Fruit fly (Drosophila melanogaster) whole organism, embryonic: Measurements from ENCODE around the gene CG4004.

ENCODE experiments used
- Adf1 ChIP-seq: fragments of 200-800 bp; sonication (Bioruptor generic); IDR thresholded peaks from 2 replicates; pipeline ENCODE4 v1.3.6; 2022; ENCODE audit warnings: missing biosample characterization, missing genetic modification characterization
- CG1024 ChIP-seq: fragments of 200-800 bp; sonication (Bioruptor generic); IDR thresholded peaks from 2 replicates; pipeline ENCODE4 v1.3.6; 2022; ENCODE audit warnings: missing biosample characterization, missing genetic modification characterization
- CG10462 ChIP-seq: fragments of 200-800 bp; sonication (Bioruptor generic); optimal IDR thresholded peaks from 2 replicates; lab custom pipeline; 2016; ENCODE audit warnings: missing biosample characterization, missing genetic modification characterization
- CG10543 ChIP-seq: fragments of 200-800 bp; sonication (Bioruptor generic); optimal IDR thresholded peaks from 3 replicates; lab custom pipeline; 2017; ENCODE audit warnings: missing biosample characterization, mild to moderate bottlenecking, missing genetic modification characterization, moderate library complexity
- CG11247 ChIP-seq: fragments of 200-800 bp; sonication (Bioruptor generic); IDR thresholded peaks from 2 replicates; pipeline ENCODE4 v1.3.6; 2022; ENCODE audit warnings: missing biosample characterization, missing genetic modification characterization
- CG11504 ChIP-seq: fragments of 200-800 bp; sonication (Bioruptor generic); optimal IDR thresholded peaks from 3 replicates; lab custom pipeline; 2019; ENCODE audit warnings: missing biosample characterization, mild to moderate bottlenecking, missing genetic modification characterization, moderate library complexity
- CG11696 ChIP-seq: fragments of 200-800 bp; sonication (Bioruptor generic); IDR thresholded peaks from 2 replicates; pipeline ENCODE4 v1.3.6; 2022; ENCODE audit warnings: missing biosample characterization, missing genetic modification characterization
- CG12155 ChIP-seq: fragments of 200-800 bp; sonication (Bioruptor generic); optimal IDR thresholded peaks from 3 replicates; lab custom pipeline; 2016; ENCODE audit warnings: missing biosample characterization, missing genetic modification characterization
- CG12236 ChIP-seq: fragments of 200-800 bp; sonication (Bioruptor generic); optimal IDR thresholded peaks from 2 replicates; lab custom pipeline; 2016; ENCODE audit warnings: missing biosample characterization, missing genetic modification characterization
- CG1529 ChIP-seq: fragments of 200-800 bp; sonication (Bioruptor generic); optimal IDR thresholded peaks from 3 replicates; lab custom pipeline; 2018; ENCODE audit warnings: missing biosample characterization, missing genetic modification characterization
- CG15696 ChIP-seq: fragments of 200-800 bp; sonication (Bioruptor generic); optimal IDR thresholded peaks from 2 replicates; lab custom pipeline; 2019; ENCODE audit warnings: missing biosample characterization, mild to moderate bottlenecking, missing genetic modification characterization, moderate library complexity
- CG1602 ChIP-seq: fragments of 200-800 bp; sonication (Bioruptor generic); optimal IDR thresholded peaks from 3 replicates; lab custom pipeline; 2016; ENCODE audit warnings: missing biosample characterization, missing genetic modification characterization
- CG17802 ChIP-seq: fragments of 200-800 bp; sonication (Bioruptor generic); optimal IDR thresholded peaks from 2 replicates; lab custom pipeline; 2018; ENCODE audit warnings: missing biosample characterization, mild to moderate bottlenecking, missing genetic modification characterization, moderate library complexity
- CG2875 ChIP-seq: fragments of 200-800 bp; sonication (Bioruptor generic); optimal IDR thresholded peaks from 2 replicates; lab custom pipeline; 2017; ENCODE audit warnings: missing biosample characterization, mild to moderate bottlenecking, missing genetic modification characterization, missing genetic modification reagents
- CG31224 ChIP-seq: fragments of 200-800 bp; sonication (Bioruptor generic); IDR thresholded peaks from 2 replicates; pipeline ENCODE4 v1.3.6; 2022; ENCODE audit warnings: missing biosample characterization, missing genetic modification characterization
- CG31388 ChIP-seq: fragments of 200-800 bp; sonication (Bioruptor generic); optimal IDR thresholded peaks from 2 replicates; lab custom pipeline; 2016; ENCODE audit warnings: missing biosample characterization, missing genetic modification characterization
- CG3726 ChIP-seq: fragments of 200-800 bp; sonication (Bioruptor generic); IDR thresholded peaks from 3 replicates; pipeline ENCODE4, ENCODE4 v1.3.6; 2022; ENCODE audit warnings: missing biosample characterization, missing genetic modification characterization
- CG3847 ChIP-seq: fragments of 200-800 bp; sonication (Bioruptor generic); IDR thresholded peaks from 2 replicates; pipeline ENCODE4 v1.3.6; 2022; ENCODE audit warnings: missing biosample characterization, missing genetic modification characterization
- CG4707 ChIP-seq: fragments of 200-800 bp; sonication (Bioruptor generic); optimal IDR thresholded peaks from 2 replicates; lab custom pipeline; 2018; ENCODE audit warnings: missing biosample characterization, mild to moderate bottlenecking, missing genetic modification characterization, moderate library complexity
- CG8281 ChIP-seq: fragments of 200-800 bp; sonication (Bioruptor generic); optimal IDR thresholded peaks from 2 replicates; lab custom pipeline; 2018; ENCODE audit warnings: missing biosample characterization, mild to moderate bottlenecking, missing genetic modification characterization, moderate library complexity
- CG8924 ChIP-seq: fragments of 200-800 bp; optimal IDR thresholded peaks from 3 replicates; lab custom pipeline; 2019; ENCODE audit warnings: missing biosample characterization, mild to moderate bottlenecking, missing genetic modification characterization, moderate library complexity
- CkIIα-i1 ChIP-seq: fragments of 200-800 bp; sonication (Bioruptor generic); IDR thresholded peaks from 2 replicates; pipeline ENCODE4 v1.3.6; 2022; ENCODE audit warnings: missing biosample characterization, missing genetic modification characterization
- D19A ChIP-seq: fragments of 200-800 bp; optimal IDR thresholded peaks from 3 replicates; lab custom pipeline; 2019; ENCODE audit warnings: missing biosample characterization, mild to moderate bottlenecking, missing genetic modification characterization, moderate library complexity
- D19B ChIP-seq: fragments of 200-800 bp; sonication (Bioruptor generic); optimal IDR thresholded peaks from 2 replicates; lab custom pipeline; 2017; ENCODE audit warnings: missing biosample characterization, mild to moderate bottlenecking, missing genetic modification characterization
- Dip2 ChIP-seq: fragments of 200-800 bp; sonication (Bioruptor generic); IDR thresholded peaks from 2 replicates; pipeline ENCODE4 v1.3.6; 2022; ENCODE audit warnings: missing biosample characterization, missing genetic modification characterization
- Eip74EF ChIP-seq, 2 experiments: fragments of 200-800 bp in 1 of 2; fragments of >200 bp in 1 of 2; sonication (Bioruptor generic) in 1 of 2; optimal IDR thresholded peaks; 2 replicates each; lab custom pipeline; 2017 to 2019; ENCODE audit warnings: missing biosample characterization in 2 of 2, missing genetic modification characterization in 2 of 2, mild to moderate bottlenecking in 1 of 2, moderate library complexity in 1 of 2
- Ets65A ChIP-seq: fragments of 200-800 bp; sonication (Bioruptor generic); peaks from one replicate; lab custom pipeline; 2016; ENCODE audit warnings: missing biosample characterization, missing genetic modification characterization
- H15 ChIP-seq: fragments of 200-800 bp; sonication (Bioruptor generic); IDR thresholded peaks from 3 replicates; pipeline ENCODE4 v1.3.6; 2022; ENCODE audit warnings: missing biosample characterization, missing genetic modification characterization
- HLH4C ChIP-seq: fragments of 200-800 bp; sonication (Bioruptor generic); IDR thresholded peaks from 3 replicates; pipeline ENCODE4 v1.3.6; 2022; ENCODE audit warnings: missing biosample characterization, missing genetic modification characterization; ENCODE audit not compliant: partially characterized antibody
- Hr39 ChIP-seq: fragments of >200 bp; optimal IDR thresholded peaks from 2 replicates; lab custom pipeline; 2017
- Lim3 ChIP-seq: fragments of 200-800 bp; sonication (Bioruptor generic); IDR thresholded peaks from 2 replicates; pipeline ENCODE4 v1.3.6; 2022; ENCODE audit warnings: missing biosample characterization, missing genetic modification characterization
- Mrtf ChIP-seq: fragments of 200-800 bp; sonication (Bioruptor generic); IDR thresholded peaks from 3 replicates; pipeline ENCODE4 v1.3.6; 2022; ENCODE audit warnings: missing biosample characterization, missing genetic modification characterization
- Side ChIP-seq: fragments of 200-800 bp; sonication (Bioruptor generic); optimal IDR thresholded peaks from 2 replicates; lab custom pipeline; 2016; ENCODE audit warnings: missing biosample characterization, missing genetic modification characterization
- Sox102F ChIP-seq: fragments of 200-800 bp; sonication (Bioruptor generic); optimal IDR thresholded peaks from 2 replicates; lab custom pipeline; 2018; ENCODE audit warnings: missing biosample characterization, mild to moderate bottlenecking, missing genetic modification characterization, moderate library complexity
- bowl ChIP-seq: fragments of 200-800 bp; sonication (Bioruptor generic); IDR thresholded peaks from 2 replicates; pipeline ENCODE4 v1.3.6; 2022; ENCODE audit warnings: missing biosample characterization, missing genetic modification characterization
- cato ChIP-seq: fragments of 200-800 bp; sonication (Bioruptor generic); optimal IDR thresholded peaks from 2 replicates; lab custom pipeline; 2016; ENCODE audit warnings: missing biosample characterization, missing genetic modification characterization, borderline replicate concordance
- grau ChIP-seq: fragments of 200-800 bp; optimal IDR thresholded peaks from 3 replicates; lab custom pipeline; 2019; ENCODE audit warnings: missing biosample characterization, mild to moderate bottlenecking, missing genetic modification characterization, moderate library complexity
- gt ChIP-seq: fragments of 200-800 bp; sonication (Bioruptor generic); IDR thresholded peaks from 2 replicates; pipeline ENCODE4 v1.3.6; 2022; ENCODE audit warnings: missing biosample characterization, missing genetic modification characterization
- hb ChIP-seq: fragments of 200-800 bp; sonication (Bioruptor generic); IDR thresholded peaks from 3 replicates; pipeline ENCODE4 v1.3.6; 2022; ENCODE audit warnings: missing biosample characterization, missing genetic modification characterization; ENCODE audit not compliant: partially characterized antibody
- hth ChIP-seq: fragments of >200 bp; optimal IDR thresholded peaks from 2 replicates; lab custom pipeline; 2017; ENCODE audit warnings: inconsistent platforms
- klu ChIP-seq: fragments of 200-800 bp; sonication (Bioruptor generic); IDR thresholded peaks from 2 replicates; pipeline ENCODE4 v1.3.6; 2022; ENCODE audit warnings: missing biosample characterization, missing genetic modification characterization
- kni ChIP-seq: fragments of 200-800 bp; sonication (Bioruptor generic); optimal IDR thresholded peaks from 3 replicates; lab custom pipeline; 2017; ENCODE audit warnings: mild to moderate bottlenecking, missing biosample characterization, missing genetic modification reagents, missing genetic modification characterization
- lov ChIP-seq, 2 experiments: fragments of 200-800 bp in 1 of 2; fragments of >200 bp in 1 of 2; sonication (Bioruptor generic) in 1 of 2; IDR thresholded peaks in 1 of 2; optimal IDR thresholded peaks in 1 of 2; 2 replicates in 1 of 2; 3 replicates in 1 of 2; pipeline versions ENCODE4 v1.3.6 to Lab custom; 2017 to 2022; ENCODE audit warnings: missing biosample characterization in 1 of 2, missing genetic modification characterization in 1 of 2
- ranshi ChIP-seq: fragments of 200-800 bp; sonication (Bioruptor generic); IDR thresholded peaks from 2 replicates; pipeline ENCODE4 v1.3.6; 2022; ENCODE audit warnings: missing biosample characterization, missing genetic modification characterization
- shn ChIP-seq: fragments of 200-800 bp; sonication (Bioruptor generic); optimal IDR thresholded peaks from 3 replicates; lab custom pipeline; 2016; ENCODE audit warnings: missing biosample characterization, missing genetic modification characterization
- so ChIP-seq: fragments of 200-800 bp; sonication (Bioruptor generic); IDR thresholded peaks from 3 replicates; pipeline ENCODE4 v1.3.6; 2022; ENCODE audit warnings: missing biosample characterization, missing genetic modification characterization
- tgo ChIP-seq: fragments of 200-800 bp; sonication (Bioruptor generic); IDR thresholded peaks from 3 replicates; pipeline ENCODE4 v1.3.6; 2022; ENCODE audit warnings: missing biosample characterization, missing genetic modification characterization
- tin ChIP-seq: fragments of 200-800 bp; sonication (Bioruptor generic); optimal IDR thresholded peaks from 3 replicates; lab custom pipeline; 2016; ENCODE audit warnings: missing biosample characterization, missing genetic modification characterization
- tna ChIP-seq: fragments of 200-800 bp; sonication (Bioruptor generic); IDR thresholded peaks from 2 replicates; pipeline ENCODE4 v1.3.6; 2022; ENCODE audit warnings: missing biosample characterization, missing genetic modification characterization; ENCODE audit not compliant: partially characterized antibody
- tx ChIP-seq: fragments of 200-800 bp; sonication (Bioruptor generic); optimal IDR thresholded peaks from 2 replicates; lab custom pipeline; 2016; ENCODE audit warnings: missing biosample characterization, missing genetic modification characterization
- zf30C ChIP-seq: fragments of 200-800 bp; sonication (Bioruptor generic); optimal IDR thresholded peaks from 3 replicates; lab custom pipeline; 2018; ENCODE audit warnings: missing biosample characterization, mild to moderate bottlenecking, missing genetic modification characterization

CG4004 gene

dm6 chrX:12753602-12754347 lies 9.8 kb downstream of the CG4004 start (continued):
- TF ChIP-seq Sox102F (GFP tag; lab: Kevin White, UChicago) = no peak
- TF ChIP-seq Side = no peak
- peak; percentile 57; the same call in 1 of the 3 replicates for TF ChIP-seq so (GFP tag; lab: Robert Waterston, UW)
- no peak for TF ChIP-seq CG10462 (GFP tag; lab: Kevin White, UChicago)
- TF ChIP-seq CG8281 (tag; lab: Kevin White, UChicago) = no peak
- TF ChIP-seq CG1602 (GFP tag; lab: Kevin White, UChicago) = no peak
- TF ChIP-seq Lim3 = no peak
- no peak for TF ChIP-seq CG12155
- no peak for TF ChIP-seq tx
- TF ChIP-seq tna (GFP tag; lab: Robert Waterston, UW) = no peak
- no peak for TF ChIP-seq grau (tag; lab: Kevin White, UChicago)
- no peak for TF ChIP-seq Ets65A (GFP tag; lab: Kevin White, UChicago)
- TF ChIP-seq CG17802 = no peak
- TF ChIP-seq hb (GFP tag; lab: Robert Waterston, UW) = no peak
- no peak for TF ChIP-seq CG8924 (tag; lab: Kevin White, UChicago)
- no peak for TF ChIP-seq CG1529
- no peak for TF ChIP-seq Mrtf (GFP tag; lab: Robert Waterston, UW)
- no peak for TF ChIP-seq CG4707 (GFP tag; lab: Kevin White, UChicago)
- no peak for TF ChIP-seq D19A (tag; lab: Kevin White, UChicago)
- TF ChIP-seq hth (lab: Kevin White, UChicago) = no peak
- TF ChIP-seq Hr39 (lab: Kevin White, UChicago) = no peak
- no peak for TF ChIP-seq CG12236 (GFP tag; lab: Kevin White, UChicago)
- no peak for TF ChIP-seq D19B
- 0 out of 2 replicates have a peak, but pooled peaks have one; percentile 8 for TF ChIP-seq ranshi (GFP tag; lab: Robert Waterston, UW)
- TF ChIP-seq zf30C (GFP tag; lab: Kevin White, UChicago) = no peak
- TF ChIP-seq klu (GFP tag; lab: Robert Waterston, UW) = peak; percentile 30; the same call in 1 of the 2 replicates
- no peak for TF ChIP-seq shn (GFP tag; lab: Kevin White, UChicago)
- no peak for TF ChIP-seq tgo (GFP tag; lab: Robert Waterston, UW)
- no peak for TF ChIP-seq tin (GFP tag; lab: Kevin White, UChicago)
- no peak for TF ChIP-seq CG11504 (tag; lab: Kevin White, UChicago)
- no peak for TF ChIP-seq CG3726
- TF ChIP-seq bowl (GFP tag; lab: Robert Waterston, UW) = no peak
- peak; percentile 91 for TF ChIP-seq kni (GFP tag; lab: Kevin White, UChicago)
- no peak for TF ChIP-seq CG15696
- TF ChIP-seq CG2875 (GFP tag; lab: Kevin White, UChicago) = no peak
- TF ChIP-seq Dip2 (GFP tag; lab: Robert Waterston, UW) = no peak
- TF ChIP-seq Eip74EF (GFP tag; optimal IDR thresholded peaks at IDR 0.05; lab: Kevin White, UChicago) = no peak
- no peak for TF ChIP-seq CkIIα-i1 (GFP tag; lab: Robert Waterston, UW)
- no peak for TF ChIP-seq cato (GFP tag; lab: Kevin White, UChicago)
- TF ChIP-seq lov (optimal IDR thresholded peaks at IDR 0.05; lab: Kevin White, UChicago) = no peak
- no peak for TF ChIP-seq lov (GFP tag; IDR thresholded peaks at IDR 0.05; lab: Robert Waterston, UW)
- peak; percentile 83 for TF ChIP-seq CG10543
- no peak for TF ChIP-seq CG3847 (GFP tag; lab: Robert Waterston, UW)
- peak; percentile 11; the same call in 1 of the 2 replicates for TF ChIP-seq CG11247 (GFP tag; lab: Robert Waterston, UW)
- TF ChIP-seq CG1024 (GFP tag; lab: Robert Waterston, UW) = no peak
- TF ChIP-seq H15 (GFP tag; lab: Robert Waterston, UW) = no peak
- peak; percentile 72 for TF ChIP-seq Adf1 (GFP tag; lab: Robert Waterston, UW)
- no peak for TF ChIP-seq CG11696 (GFP tag; lab: Robert Waterston, UW)
- no peak for TF ChIP-seq CG31388 (GFP tag; lab: Kevin White, UChicago)
- TF ChIP-seq CG31224 (GFP tag; lab: Robert Waterston, UW) = no peak
- TF ChIP-seq HLH4C (GFP tag; lab: Robert Waterston, UW) = no peak
- TF ChIP-seq gt = no peak
